Fruit fly (Drosophila melanogaster) whole organism, embryonic: ENCODE measurements around the gene ball.
A peak's percentile ranks its signal among the peaks of the same experiment; 100 is the strongest.

Source experiments
- Atf6 ChIP-seq: fragments of 200-800 bp; sonication (Bioruptor generic); IDR thresholded peaks from 2 replicates; pipeline ENCODE4 v1.3.6; 2022; ENCODE audit warnings: missing biosample characterization, missing genetic modification characterization
- B-H2 ChIP-seq: fragments of 200-800 bp; sonication (Bioruptor generic); optimal IDR thresholded peaks from 2 replicates; lab custom pipeline; 2018; ENCODE audit warnings: missing biosample characterization, mild to moderate bottlenecking, missing genetic modification characterization
- Bdp1 ChIP-seq: fragments of 200-800 bp; sonication (Bioruptor generic); optimal IDR thresholded peaks from 3 replicates; lab custom pipeline; 2016; ENCODE audit warnings: missing biosample characterization, missing genetic modification characterization
- CG10462 ChIP-seq: fragments of 200-800 bp; sonication (Bioruptor generic); optimal IDR thresholded peaks from 2 replicates; lab custom pipeline; 2016; ENCODE audit warnings: missing biosample characterization, missing genetic modification characterization
- CG10979 ChIP-seq: fragments of 200-800 bp; sonication (Bioruptor generic); optimal IDR thresholded peaks from 2 replicates; lab custom pipeline; 2018; ENCODE audit warnings: missing biosample characterization, mild to moderate bottlenecking, missing genetic modification characterization, moderate library complexity
- CG11093 ChIP-seq: fragments of 200-800 bp; sonication (Bioruptor generic); IDR thresholded peaks from 3 replicates; pipeline ENCODE4 v1.3.6; 2022; ENCODE audit warnings: missing biosample characterization, missing genetic modification characterization
- CG12769 ChIP-seq: fragments of 200-800 bp; sonication (Bioruptor generic); optimal IDR thresholded peaks from 2 replicates; lab custom pipeline; 2019; ENCODE audit warnings: missing biosample characterization, mild to moderate bottlenecking, missing genetic modification characterization, moderate library complexity
- CG2678 ChIP-seq: fragments of 200-800 bp; sonication (Bioruptor generic); optimal IDR thresholded peaks from 3 replicates; lab custom pipeline; 2019; ENCODE audit warnings: missing biosample characterization, mild to moderate bottlenecking, missing genetic modification characterization, moderate library complexity
- CG30403 ChIP-seq: fragments of 200-800 bp; sonication (Bioruptor generic); optimal IDR thresholded peaks from 3 replicates; lab custom pipeline; 2016; ENCODE audit warnings: missing biosample characterization, missing genetic modification characterization
- CG34376 ChIP-seq: fragments of 200-800 bp; sonication (Bioruptor generic); optimal IDR thresholded peaks from 2 replicates; lab custom pipeline; 2018; ENCODE audit warnings: missing biosample characterization, mild to moderate bottlenecking, missing genetic modification characterization
- CG4854 ChIP-seq: fragments of 200-800 bp; sonication (Bioruptor generic); optimal IDR thresholded peaks from 2 replicates; lab custom pipeline; 2016; ENCODE audit warnings: missing biosample characterization, missing genetic modification characterization, inconsistent platforms
- CG6689 ChIP-seq: fragments of 200-800 bp; sonication (Bioruptor generic); IDR thresholded peaks from 2 replicates; pipeline ENCODE4 v1.3.6; 2022; ENCODE audit warnings: missing biosample characterization, missing genetic modification characterization
- CG7786 ChIP-seq: fragments of 200-800 bp; sonication (Bioruptor generic); optimal IDR thresholded peaks from 2 replicates; lab custom pipeline; 2016; ENCODE audit warnings: missing biosample characterization, missing genetic modification characterization
- CG7963 ChIP-seq: fragments of 200-800 bp; sonication (Bioruptor generic); IDR thresholded peaks from 3 replicates; pipeline ENCODE4 v1.3.6; 2022; ENCODE audit warnings: missing biosample characterization, missing genetic modification characterization; ENCODE audit not compliant: partially characterized antibody
- CG8089 ChIP-seq: fragments of 200-800 bp; sonication (Bioruptor generic); optimal IDR thresholded peaks from 3 replicates; lab custom pipeline; 2016; ENCODE audit warnings: missing biosample characterization, missing genetic modification characterization
- CG9215 ChIP-seq: fragments of 200-800 bp; sonication (Bioruptor generic); IDR thresholded peaks from 2 replicates; pipeline ENCODE4 v1.3.6; 2022; ENCODE audit warnings: missing biosample characterization, missing genetic modification characterization
- CG9437 ChIP-seq: fragments of 200-800 bp; sonication (Bioruptor generic); optimal IDR thresholded peaks from 2 replicates; lab custom pipeline; 2018; ENCODE audit warnings: missing biosample characterization, mild to moderate bottlenecking, missing genetic modification characterization
- CkIIα-i1 ChIP-seq: fragments of 200-800 bp; sonication (Bioruptor generic); IDR thresholded peaks from 2 replicates; pipeline ENCODE4 v1.3.6; 2022; ENCODE audit warnings: missing biosample characterization, missing genetic modification characterization
- Doc2 ChIP-seq: fragments of 200-800 bp; sonication (Bioruptor generic); IDR thresholded peaks from 2 replicates; pipeline ENCODE4 v1.3.6; 2022; ENCODE audit warnings: missing biosample characterization, missing genetic modification characterization
- Doc3 ChIP-seq: fragments of 200-800 bp; sonication (Bioruptor generic); IDR thresholded peaks from 3 replicates; pipeline ENCODE4 v1.3.6; 2022; ENCODE audit warnings: missing biosample characterization, missing genetic modification characterization; ENCODE audit not compliant: partially characterized antibody
- GATAe ChIP-seq: fragments of 200-800 bp; sonication (Bioruptor generic); conservative IDR thresholded peaks from 2 replicates; pipeline ENCODE4 v1.3.6; 2022; ENCODE audit warnings: missing biosample characterization, missing genetic modification characterization
- HLH3B ChIP-seq: fragments of 200-800 bp; sonication (Bioruptor generic); IDR thresholded peaks from 2 replicates; pipeline ENCODE4 v1.3.6; 2022; ENCODE audit warnings: missing biosample characterization, missing genetic modification characterization
- Lim3 ChIP-seq: fragments of 200-800 bp; sonication (Bioruptor generic); IDR thresholded peaks from 2 replicates; pipeline ENCODE4 v1.3.6; 2022; ENCODE audit warnings: missing biosample characterization, missing genetic modification characterization
- Max ChIP-seq: fragments of 200-800 bp; sonication (Bioruptor generic); optimal IDR thresholded peaks from 2 replicates; lab custom pipeline; 2016; ENCODE audit warnings: missing biosample characterization, mild to moderate bottlenecking, missing genetic modification characterization
- Mes4 ChIP-seq: fragments of 200-800 bp; sonication (Bioruptor generic); optimal IDR thresholded peaks from 2 replicates; lab custom pipeline; 2016; ENCODE audit warnings: missing biosample characterization, missing genetic modification characterization
- Myb ChIP-seq: fragments of 200-800 bp; sonication (Bioruptor generic); optimal IDR thresholded peaks from 2 replicates; lab custom pipeline; 2016; ENCODE audit warnings: missing biosample characterization, missing genetic modification characterization
- Nf-YA ChIP-seq: fragments of 200-800 bp; sonication (Bioruptor generic); IDR thresholded peaks from 2 replicates; pipeline ENCODE4 v1.3.6; 2022; ENCODE audit warnings: missing biosample characterization, missing genetic modification characterization
- Opbp ChIP-seq: fragments of 200-800 bp; sonication (Bioruptor generic); IDR thresholded peaks from 3 replicates; pipeline ENCODE4 v1.3.6; 2022; ENCODE audit warnings: missing biosample characterization, missing genetic modification characterization; ENCODE audit not compliant: partially characterized antibody
- PHDP ChIP-seq: fragments of 200-800 bp; sonication (Bioruptor generic); optimal IDR thresholded peaks from 3 replicates; lab custom pipeline; 2018; ENCODE audit warnings: missing biosample characterization, mild to moderate bottlenecking, missing genetic modification characterization, moderate library complexity
- Ptx1 ChIP-seq: fragments of 200-800 bp; sonication (Bioruptor generic); IDR thresholded peaks from 2 replicates; pipeline ENCODE4 v1.3.6; 2022; ENCODE audit warnings: missing biosample characterization, missing genetic modification characterization
- Six4 ChIP-seq: fragments of 200-800 bp; sonication (Bioruptor generic); optimal IDR thresholded peaks from 2 replicates; lab custom pipeline; 2016; ENCODE audit warnings: missing biosample characterization, missing genetic modification characterization
- az2 ChIP-seq: fragments of 200-800 bp; sonication (Bioruptor generic); optimal IDR thresholded peaks from 3 replicates; lab custom pipeline; 2016; ENCODE audit warnings: missing biosample characterization, missing genetic modification characterization
- bowl ChIP-seq: fragments of 200-800 bp; sonication (Bioruptor generic); IDR thresholded peaks from 2 replicates; pipeline ENCODE4 v1.3.6; 2022; ENCODE audit warnings: missing biosample characterization, missing genetic modification characterization
- br ChIP-seq: fragments of >200 bp; optimal IDR thresholded peaks from 2 replicates; lab custom pipeline; 2017
- dmrt11E ChIP-seq: fragments of 200-800 bp; sonication (Bioruptor generic); optimal IDR thresholded peaks from 3 replicates; lab custom pipeline; 2018; ENCODE audit warnings: missing biosample characterization, mild to moderate bottlenecking, missing genetic modification characterization, moderate library complexity
- ems ChIP-seq: fragments of 200-800 bp; sonication (Bioruptor generic); optimal IDR thresholded peaks from 3 replicates; lab custom pipeline; 2016; ENCODE audit warnings: missing biosample characterization, missing genetic modification characterization
- en ChIP-seq: fragments of 200-800 bp; sonication (Bioruptor generic); optimal IDR thresholded peaks from 2 replicates; lab custom pipeline; 2016; ENCODE audit warnings: missing biosample characterization, missing genetic modification characterization
- exex ChIP-seq: fragments of 200-800 bp; sonication (Bioruptor generic); optimal IDR thresholded peaks from 4 replicates; lab custom pipeline; 2018; ENCODE audit warnings: missing biosample characterization, mild to moderate bottlenecking, missing genetic modification characterization, moderate library complexity
- fd96Cb ChIP-seq: fragments of 200-800 bp; sonication (Bioruptor generic); optimal IDR thresholded peaks from 2 replicates; lab custom pipeline; 2018; ENCODE audit warnings: missing biosample characterization, mild to moderate bottlenecking, missing genetic modification characterization, moderate library complexity
- fru ChIP-seq: fragments of >200 bp; optimal IDR thresholded peaks from 2 replicates; lab custom pipeline; 2017
- gcm ChIP-seq: fragments of 200-800 bp; sonication (Bioruptor generic); optimal IDR thresholded peaks from 2 replicates; lab custom pipeline; 2019; ENCODE audit warnings: missing biosample characterization, mild to moderate bottlenecking, missing genetic modification characterization, moderate library complexity
- grau ChIP-seq: fragments of 200-800 bp; optimal IDR thresholded peaks from 3 replicates; lab custom pipeline; 2019; ENCODE audit warnings: missing biosample characterization, mild to moderate bottlenecking, missing genetic modification characterization, moderate library complexity
- gsb ChIP-seq: fragments of 200-800 bp; sonication (Bioruptor generic); IDR thresholded peaks from 2 replicates; pipeline ENCODE4 v1.3.6; 2022; ENCODE audit warnings: missing biosample characterization, missing genetic modification characterization
- hkb ChIP-seq, 2 experiments: fragments of 200-800 bp in 1 of 2; fragments of >200 bp in 1 of 2; sonication (Bioruptor generic) in 1 of 2; IDR thresholded peaks in 1 of 2; optimal IDR thresholded peaks in 1 of 2; 2 replicates each; pipeline versions ENCODE4 v1.3.6 to Lab custom; 2017 to 2022; ENCODE audit warnings: missing biosample characterization in 1 of 2, missing genetic modification characterization in 1 of 2
- lab ChIP-seq: fragments of 200-800 bp; sonication (Bioruptor generic); optimal IDR thresholded peaks from 3 replicates; lab custom pipeline; 2017; ENCODE audit warnings: missing biosample characterization, missing genetic modification characterization, mild to moderate bottlenecking, moderate library complexity, missing genetic modification reagents
- mam ChIP-seq: fragments of 200-800 bp; sonication (Bioruptor generic); optimal IDR thresholded peaks from 3 replicates; lab custom pipeline; 2016; ENCODE audit warnings: missing biosample characterization, missing genetic modification characterization
- org-1 ChIP-seq: fragments of 200-800 bp; sonication (Bioruptor generic); optimal IDR thresholded peaks from 2 replicates; lab custom pipeline; 2017; ENCODE audit warnings: missing biosample characterization, missing genetic modification characterization
- ranshi ChIP-seq: fragments of 200-800 bp; sonication (Bioruptor generic); IDR thresholded peaks from 2 replicates; pipeline ENCODE4 v1.3.6; 2022; ENCODE audit warnings: missing biosample characterization, missing genetic modification characterization
- repo ChIP-seq: fragments of 200-800 bp; sonication (Bioruptor generic); optimal IDR thresholded peaks from 2 replicates; lab custom pipeline; 2016; ENCODE audit warnings: missing biosample characterization, missing genetic modification characterization
- sens-2 ChIP-seq: fragments of 200-800 bp; sonication (Bioruptor generic); IDR thresholded peaks from 2 replicates; pipeline ENCODE4 v1.3.6; 2022; ENCODE audit warnings: missing biosample characterization, missing genetic modification characterization
- twi ChIP-seq: fragments of 200-800 bp; optimal IDR thresholded peaks from 2 replicates; lab custom pipeline; 2019; ENCODE audit warnings: missing biosample characterization, mild to moderate bottlenecking, missing genetic modification characterization, moderate library complexity
- vnd ChIP-seq: fragments of 200-800 bp; sonication (Bioruptor generic); IDR thresholded peaks from 3 replicates; pipeline ENCODE4 v1.3.6; 2022; ENCODE audit warnings: missing biosample characterization, missing genetic modification characterization; ENCODE audit not compliant: partially characterized antibody
- yki ChIP-seq: fragments of >200 bp; optimal IDR thresholded peaks from 3 replicates; lab custom pipeline; 2018

ball gene

dm6 chr3R:26899982-26900381 lies 33.4 kb upstream of the ball start (continued):
- no peak for TF ChIP-seq gsb
- no peak for TF ChIP-seq CG4854 (GFP tag; lab: Kevin White, UChicago)
- no peak for TF ChIP-seq Bdp1 (GFP tag; lab: Kevin White, UChicago)
- peak; percentile 32 for TF ChIP-seq CG30403 (GFP tag; lab: Kevin White, UChicago)
- peak; percentile 35; the same call in 1 of the 2 replicates for TF ChIP-seq ranshi
- no peak for TF ChIP-seq ems (GFP tag; lab: Kevin White, UChicago)
- TF ChIP-seq sens-2 (GFP tag; lab: Robert Waterston, UW): no peak
- TF ChIP-seq gcm: no peak
- no peak for TF ChIP-seq CkIIα-i1 (GFP tag; lab: Robert Waterston, UW)
- TF ChIP-seq CG8089 (GFP tag; lab: Kevin White, UChicago): no peak
- TF ChIP-seq en (GFP tag; lab: Kevin White, UChicago): no peak
- no peak for TF ChIP-seq yki
- TF ChIP-seq Myb: no peak
- no peak for TF ChIP-seq org-1 (GFP tag; lab: Kevin White, UChicago)
- TF ChIP-seq lab (GFP tag; lab: Kevin White, UChicago): peak; percentile 27
- no peak for TF ChIP-seq GATAe (GFP tag; lab: Robert Waterston, UW)
- TF ChIP-seq CG9437 (GFP tag; lab: Kevin White, UChicago): peak; percentile 5
- TF ChIP-seq CG9215 (GFP tag; lab: Robert Waterston, UW): no peak
- no peak for TF ChIP-seq vnd (GFP tag; lab: Robert Waterston, UW)
- TF ChIP-seq CG12769 (tag; lab: Kevin White, UChicago): no peak
- peak; percentile 25 for TF ChIP-seq Six4 (GFP tag; lab: Kevin White, UChicago)
- TF ChIP-seq CG2678 (tag; lab: Kevin White, UChicago): peak; percentile 52
- peak; percentile 23 for TF ChIP-seq grau (tag; lab: Kevin White, UChicago)
- TF ChIP-seq Max (GFP tag; lab: Kevin White, UChicago): no peak
- peak; percentile 43; the same call in 1 of the 2 replicates for TF ChIP-seq Nf-YA (GFP tag; lab: Robert Waterston, UW)
- no peak for TF ChIP-seq Doc2 (GFP tag; lab: Robert Waterston, UW)
- no peak for TF ChIP-seq twi (tag; lab: Kevin White, UChicago)
- peak; percentile 65 for TF ChIP-seq az2
- TF ChIP-seq hkb (optimal IDR thresholded peaks at IDR 0.05; lab: Kevin White, UChicago): no peak
- TF ChIP-seq hkb (GFP tag; IDR thresholded peaks at IDR 0.05; lab: Robert Waterston, UW): 0 out of 2 replicates have a peak, but pooled peaks have one; percentile 28
- no peak for TF ChIP-seq Mes4 (GFP tag; lab: Kevin White, UChicago)
- TF ChIP-seq bowl (GFP tag; lab: Robert Waterston, UW): no peak
- peak; percentile 59 for TF ChIP-seq CG10979 (tag; lab: Kevin White, UChicago)
- TF ChIP-seq Doc3 (GFP tag; lab: Robert Waterston, UW): no peak
- TF ChIP-seq fd96Cb (tag; lab: Kevin White, UChicago): peak; percentile 56
- peak; percentile 53; the same call in 1 of the 2 replicates for TF ChIP-seq HLH3B (GFP tag; lab: Robert Waterston, UW)
- no peak for TF ChIP-seq CG10462 (GFP tag; lab: Kevin White, UChicago)
- TF ChIP-seq mam: no peak
- no peak for TF ChIP-seq Lim3 (GFP tag; lab: Robert Waterston, UW)
- TF ChIP-seq CG7786 (GFP tag; lab: Kevin White, UChicago): no peak
- no peak for TF ChIP-seq exex (tag; lab: Kevin White, UChicago)
- peak; percentile 11 for TF ChIP-seq PHDP (tag; lab: Kevin White, UChicago)
- TF ChIP-seq fru: no peak
- no peak for TF ChIP-seq br (lab: Kevin White, UChicago)
- no peak for TF ChIP-seq Opbp (GFP tag; lab: Robert Waterston, UW)
- no peak for TF ChIP-seq CG34376 (GFP tag; lab: Kevin White, UChicago)
- TF ChIP-seq Atf6 (GFP tag; lab: Robert Waterston, UW): no peak
- TF ChIP-seq CG7963 (GFP tag; lab: Robert Waterston, UW): no peak
- no peak for TF ChIP-seq repo (GFP tag; lab: Kevin White, UChicago)
- TF ChIP-seq CG6689 (GFP tag; lab: Robert Waterston, UW): peak; percentile 56
- no peak for TF ChIP-seq CG11093 (GFP tag; lab: Robert Waterston, UW)
- TF ChIP-seq B-H2 (GFP tag; lab: Kevin White, UChicago): no peak
- peak; percentile 66 for TF ChIP-seq Ptx1 (GFP tag; lab: Robert Waterston, UW)
- peak; percentile 43 for TF ChIP-seq dmrt11E (tag; lab: Kevin White, UChicago)
